Fruit fly (Drosophila melanogaster) whole organism, adult: ENCODE measurements around the gene CG14915.

Experiments used
- CG11617 ChIP-seq: fragments of 200-800 bp; sonication (Bioruptor generic); optimal IDR thresholded peaks from 2 replicates; lab custom pipeline; 2017; ENCODE audit warnings: mild to moderate bottlenecking, missing biosample characterization, missing genetic modification reagents, missing genetic modification characterization
- CG1620 ChIP-seq: fragments of 200-800 bp; sonication (Bioruptor generic); optimal IDR thresholded peaks from 2 replicates; lab custom pipeline; 2016; ENCODE audit warnings: missing biosample characterization, missing genetic modification characterization
- CG33017 ChIP-seq: fragments of 200-800 bp; sonication (Bioruptor generic); optimal IDR thresholded peaks from 2 replicates; lab custom pipeline; 2018; ENCODE audit warnings: missing biosample characterization, mild to moderate bottlenecking, missing genetic modification characterization, moderate library complexity
- CG7045 ChIP-seq: fragments of 200-800 bp; sonication (Bioruptor generic); optimal IDR thresholded peaks from 2 replicates; lab custom pipeline; 2017; ENCODE audit warnings: missing biosample characterization, mild to moderate bottlenecking, missing genetic modification characterization
- Crg-1 ChIP-seq: fragments of 200-800 bp; sonication (Bioruptor generic); optimal IDR thresholded peaks from 2 replicates; lab custom pipeline; 2016; ENCODE audit warnings: missing biosample characterization, missing genetic modification characterization
- Hr96 ChIP-seq: fragments of 200-800 bp; sonication (Bioruptor generic); optimal IDR thresholded peaks from 2 replicates; lab custom pipeline; 2016; ENCODE audit warnings: missing biosample characterization, missing genetic modification characterization
- bab1 ChIP-seq: fragments of 200-800 bp; sonication (Bioruptor generic); optimal IDR thresholded peaks from 3 replicates; lab custom pipeline; 2019; ENCODE audit warnings: missing biosample characterization, mild to moderate bottlenecking, missing genetic modification characterization, moderate library complexity
- cic ChIP-seq: fragments of 200-800 bp; sonication (Bioruptor generic); optimal IDR thresholded peaks from 2 replicates; lab custom pipeline; 2017; ENCODE audit warnings: missing biosample characterization, mild to moderate bottlenecking, missing genetic modification characterization, moderate library complexity
- pad ChIP-seq: fragments of 200-800 bp; sonication (Bioruptor generic); optimal IDR thresholded peaks from 3 replicates; lab custom pipeline; 2017; ENCODE audit warnings: missing biosample characterization, missing genetic modification characterization, mild to moderate bottlenecking, moderate library complexity, missing genetic modification reagents

dm6 chr2L:11066887-11067459, 3.9 kb upstream of the CG14915 start, which contains the start of gene Samuel:
- peak; percentile 16 for TF ChIP-seq CG11617 (GFP tag; lab: Kevin White, UChicago)
- no peak for TF ChIP-seq bab1 (GFP tag; lab: Kevin White, UChicago)
- no peak for TF ChIP-seq Hr96 (GFP tag; lab: Kevin White, UChicago)
- peak; percentile 89 for TF ChIP-seq cic (GFP tag; lab: Kevin White, UChicago)
- TF ChIP-seq pad (GFP tag; lab: Kevin White, UChicago), result no peak
- no peak for TF ChIP-seq Crg-1 (GFP tag; lab: Kevin White, UChicago)
- no peak for TF ChIP-seq CG7045 (GFP tag; lab: Kevin White, UChicago)
- TF ChIP-seq CG33017 (tag; lab: Kevin White, UChicago), result peak; percentile 44
- no peak for TF ChIP-seq CG1620 (GFP tag; lab: Kevin White, UChicago)
